Worm (Caenorhabditis elegans): ENCODE measurements around the gene pept-1.
A peak's percentile ranks its signal among the peaks of the same experiment; 100 is the strongest.

pept-1 gene

DNA sequence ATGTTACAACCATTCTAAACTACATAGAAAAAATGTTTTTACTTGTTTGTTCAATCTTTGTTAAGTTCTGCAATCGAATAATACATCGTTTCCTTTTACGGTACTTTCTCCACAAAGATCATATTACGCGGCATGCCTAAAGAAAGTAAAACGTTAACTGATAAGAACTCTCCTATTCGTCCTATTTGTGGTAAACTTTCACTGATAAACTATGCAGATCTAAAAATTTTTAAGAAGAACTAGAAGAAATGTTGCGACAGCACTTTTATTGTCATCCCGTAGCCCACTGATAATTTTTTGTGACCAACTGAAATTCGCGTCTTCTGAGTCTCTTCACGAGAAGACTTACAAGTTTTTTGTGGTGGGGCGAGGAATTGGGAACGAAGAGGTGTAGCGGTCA, 29.5 kb upstream of the pept-1 start:
- TF ChIP-seq madf-3 (GFP tag; IDR thresholded peaks at IDR 0.05) = no peak
- TF ChIP-seq ztf-25 (GFP tag; IDR thresholded peaks at IDR 0.05) = 0 out of 2 replicates have a peak, but pooled peaks have one; percentile 9
- peak; percentile 40; the same call in 1 of the 2 replicates for TF ChIP-seq dox-1 (GFP tag; IDR thresholded peaks at IDR 0.05)
- TF ChIP-seq nhr-80 (tag; optimal IDR thresholded peaks at IDR 0.05) = peak; percentile 97
- no peak for TF ChIP-seq F52B5.7 (tag; optimal IDR thresholded peaks at IDR 0.05)
- TF ChIP-seq madf-10 (tag; optimal IDR thresholded peaks at IDR 0.05) = peak; percentile 11
- TF ChIP-seq unc-62 (GFP tag; optimal IDR thresholded peaks at IDR 0.05) = no peak
- TF ChIP-seq lag-1 (GFP tag; IDR thresholded peaks at IDR 0.05) = no peak
- no peak for TF ChIP-seq gei-17 (GFP tag; optimal IDR thresholded peaks at IDR 0.05)
- no peak for TF ChIP-seq lsy-27 (tag; optimal IDR thresholded peaks at IDR 0.05; ENCODE audit: borderline replicate concordance, insufficient read depth)
- no peak for TF ChIP-seq ceh-100 (GFP tag; IDR thresholded peaks at IDR 0.05)
- TF ChIP-seq ets-4 (GFP tag; optimal IDR thresholded peaks at IDR 0.05) = peak; percentile 37
- TF ChIP-seq B0261.1 (tag; optimal IDR thresholded peaks at IDR 0.05) = no peak

DNA sequence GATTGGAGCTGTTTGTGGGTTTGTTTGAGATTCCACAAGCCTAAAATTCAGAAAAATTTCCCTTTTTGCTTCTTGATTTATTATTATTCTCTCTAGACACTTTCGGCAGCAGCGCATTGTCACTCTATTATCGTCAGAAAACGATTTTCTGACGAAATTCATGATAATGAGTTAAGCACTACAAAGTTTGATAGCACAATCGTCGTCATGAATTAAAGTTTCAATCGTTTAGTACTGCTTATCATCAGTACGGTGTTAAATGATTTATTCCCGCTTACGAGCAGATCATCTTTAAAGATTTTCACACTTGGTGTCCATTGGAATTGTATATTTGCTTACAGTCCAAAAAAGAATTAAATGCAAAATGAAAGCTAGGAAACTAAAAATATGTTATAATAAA, 27.1 kb upstream of the pept-1 start:
- TF ChIP-seq nhr-80 (tag; optimal IDR thresholded peaks at IDR 0.05) (peak; percentile 55), let-607 (tag; optimal IDR thresholded peaks at IDR 0.05) (no peak)

DNA sequence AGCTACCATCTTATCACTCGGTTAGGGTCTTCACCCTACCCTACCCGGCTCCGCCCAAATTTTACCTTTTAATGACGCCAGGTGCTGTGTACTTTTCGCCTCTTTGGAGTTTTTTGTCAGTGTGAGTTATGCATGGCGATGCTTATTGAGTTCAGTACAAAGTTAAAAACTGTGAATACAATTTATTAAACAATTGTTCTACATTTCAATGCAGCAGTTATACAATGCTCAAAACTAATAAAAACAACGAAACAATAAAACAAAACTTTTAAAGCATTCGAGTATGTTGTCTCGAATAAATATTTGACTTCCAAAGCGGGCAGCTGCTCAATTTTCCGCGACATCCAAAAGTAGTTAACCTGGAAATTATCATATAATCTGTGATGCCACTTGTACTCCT, 26.2 kb upstream of the pept-1 start, which contains the start of gene ctsa-2:
Gene ctsa-2, minus strand, starts transcription at position 101 of the 400 bp plus-strand sequence.
- TF ChIP-seq ekl-4 (GFP tag; IDR thresholded peaks at IDR 0.05) (no peak), snpc-1.1 (tag; optimal IDR thresholded peaks at IDR 0.05; ENCODE audit: insufficient read depth) (no peak), madf-6 (GFP tag; IDR thresholded peaks at IDR 0.05) (no peak), ztf-26 (tag; optimal IDR thresholded peaks at IDR 0.05) (no peak), sdz-38 (tag; optimal IDR thresholded peaks at IDR 0.05) (no peak), T07F8.4 (tag; optimal IDR thresholded peaks at IDR 0.05) (no peak), hlh-26 (GFP tag; conservative IDR thresholded peaks at IDR 0.05) (no peak), ceh-91 (GFP tag; IDR thresholded peaks at IDR 0.05) (no peak), F22D6.2 (tag; optimal IDR thresholded peaks at IDR 0.05) (no peak), tlf-1 (GFP tag; optimal IDR thresholded peaks at IDR 0.05) (no peak)

DNA sequence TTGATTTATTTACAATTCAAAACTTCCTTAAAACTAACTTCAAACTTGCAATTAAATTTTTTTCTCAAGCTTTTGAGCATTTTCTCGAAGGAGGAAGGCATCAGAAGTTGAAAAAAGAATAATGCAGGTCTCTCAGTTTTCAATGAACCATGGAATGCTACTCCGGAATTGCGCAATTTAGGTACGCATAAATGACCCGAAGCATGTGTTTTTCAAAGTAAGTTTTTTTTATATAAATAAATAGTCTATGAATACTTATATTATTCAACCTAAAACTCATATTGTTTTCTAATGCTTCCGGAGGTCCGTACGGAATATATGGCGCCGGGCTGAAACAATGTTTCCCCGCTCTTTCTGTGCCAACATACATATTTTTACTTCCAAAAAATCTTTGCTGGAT, 23.0 kb upstream of the pept-1 start, which contains the start of gene K10C2.2:
Gene K10C2.2, minus strand, starts transcription at position 101 of the 400 bp plus-strand sequence.
- TF ChIP-seq madf-6 (GFP tag; IDR thresholded peaks at IDR 0.05) (no peak), atf-7 (tag; optimal IDR thresholded peaks at IDR 0.05) (no peak), snpc-1.3 (tag; optimal IDR thresholded peaks at IDR 0.05; ENCODE audit: insufficient read depth) (no peak), athp-1 (tag; optimal IDR thresholded peaks at IDR 0.05) (no peak), sptf-2 (GFP tag; optimal IDR thresholded peaks at IDR 0.05) (no peak), nhr-27 (tag; optimal IDR thresholded peaks at IDR 0.05) (no peak), hlh-26 (GFP tag; conservative IDR thresholded peaks at IDR 0.05) (no peak), F37B4.10 (GFP tag; IDR thresholded peaks at IDR 0.05) (no peak)

DNA sequence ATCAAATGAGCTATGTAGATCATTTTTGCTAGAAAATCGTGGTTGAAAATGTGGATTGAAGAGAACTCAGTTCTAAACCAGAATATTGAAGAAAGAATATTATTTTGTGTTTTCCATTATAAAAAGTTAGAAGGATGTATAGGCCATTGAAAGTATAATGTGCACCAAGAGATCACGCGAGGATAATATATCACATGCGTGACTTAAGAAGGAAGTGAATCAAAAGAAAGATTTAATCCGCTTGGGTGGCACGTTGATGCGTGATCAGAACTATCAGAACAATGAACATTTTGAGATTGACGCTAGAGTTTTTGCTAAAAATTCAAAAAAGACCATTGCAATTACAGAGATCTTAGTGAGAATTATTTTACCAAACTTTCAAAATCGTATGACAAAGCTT, 20.9 kb upstream of the pept-1 start:
- TF ChIP-seq hrde-1 (tag; optimal IDR thresholded peaks at IDR 0.05; ENCODE audit: borderline replicate concordance) = no peak
- no peak for TF ChIP-seq snpc-4 (GFP tag; optimal IDR thresholded peaks at IDR 0.05)
- no peak for TF ChIP-seq snpc-4 (tag; optimal IDR thresholded peaks at IDR 0.05)
- no peak for TF ChIP-seq attf-3 (GFP tag; conservative IDR thresholded peaks at IDR 0.05)
- TF ChIP-seq nhr-90 (tag; optimal IDR thresholded peaks at IDR 0.05) = no peak
- no peak for TF ChIP-seq madf-3 (GFP tag; IDR thresholded peaks at IDR 0.05)
- TF ChIP-seq aptf-2 (GFP tag; conservative IDR thresholded peaks at IDR 0.05) = no peak
- no peak for TF ChIP-seq ztf-22 (GFP tag; optimal IDR thresholded peaks at IDR 0.05)
- TF ChIP-seq die-1 (tag; optimal IDR thresholded peaks at IDR 0.05) = no peak
- TF ChIP-seq snpc-3.4 (tag; optimal IDR thresholded peaks at IDR 0.05) = no peak

Data from whole organism, young adult.